Worm (Caenorhabditis elegans) whole organism, mixed stage, embryonic: Measurements from ENCODE around the gene pde-2.

Experiments
- M03D4.4 ChIP-seq: sonication (generic microtip); optimal IDR thresholded peaks from 2 replicates; lab custom pipeline; 2017; ENCODE audit warnings: mild to moderate bottlenecking, missing genetic modification characterization, missing compliant biosample characterization
- bed-3 ChIP-seq: fragments of 200-800 bp; sonication (Bioruptor generic); optimal IDR thresholded peaks from 3 replicates; lab custom pipeline; 2018; ENCODE audit warnings: mild to moderate bottlenecking, missing genetic modification characterization, moderate library complexity, missing compliant biosample characterization
- ceh-39 ChIP-seq: fragments of 150-350 bp; optimal IDR thresholded peaks from 2 replicates; lab custom pipeline; 2014; ENCODE audit warnings: missing biosample characterization, missing genetic modification characterization
- ceh-43 ChIP-seq: fragments of 200-800 bp; sonication (Bioruptor generic); optimal IDR thresholded peaks from 2 replicates; lab custom pipeline; 2018; ENCODE audit warnings: mild to moderate bottlenecking, missing genetic modification characterization, moderate library complexity, missing compliant biosample characterization
- ceh-83 ChIP-seq: fragments of 200-800 bp; sonication (Bioruptor generic); optimal IDR thresholded peaks from 2 replicates; lab custom pipeline; 2018; ENCODE audit warnings: mild to moderate bottlenecking, missing genetic modification characterization, missing compliant biosample characterization
- ces-1 ChIP-seq: fragments of 150-350 bp; optimal IDR thresholded peaks from 2 replicates; lab custom pipeline; 2014; ENCODE audit warnings: missing biosample characterization, missing genetic modification reagents, missing genetic modification characterization
- cnd-1 ChIP-seq: fragments of 200-800 bp; sonication (Bioruptor generic); optimal IDR thresholded peaks from 2 replicates; lab custom pipeline; 2018; ENCODE audit warnings: mild to moderate bottlenecking, missing genetic modification characterization, missing compliant biosample characterization
- drap-1 ChIP-seq: fragments of 200-800 bp; sonication (Bioruptor generic); optimal IDR thresholded peaks from 3 replicates; lab custom pipeline; 2018; ENCODE audit warnings: mild to moderate bottlenecking, missing genetic modification characterization, missing compliant biosample characterization
- elt-3 ChIP-seq: fragments of 150-350 bp; optimal IDR thresholded peaks from 2 replicates; lab custom pipeline; 2014; ENCODE audit warnings: missing biosample characterization, missing genetic modification characterization
- flh-1 ChIP-seq: fragments of 200-800 bp; sonication (Bioruptor generic); optimal IDR thresholded peaks from 2 replicates; lab custom pipeline; 2018; ENCODE audit warnings: mild to moderate bottlenecking, missing genetic modification characterization, moderate library complexity, missing compliant biosample characterization
- ham-2 ChIP-seq: fragments of 200-800 bp; sonication (Bioruptor generic); optimal IDR thresholded peaks from 2 replicates; lab custom pipeline; 2018; ENCODE audit warnings: mild to moderate bottlenecking, missing genetic modification characterization, missing compliant biosample characterization
- hlh-1 ChIP-seq: fragments of 150-350 bp; optimal IDR thresholded peaks from 2 replicates; lab custom pipeline; 2014; ENCODE audit warnings: missing biosample characterization, missing genetic modification reagents, missing genetic modification characterization
- lin-13 ChIP-seq: fragments of 150-350 bp; optimal IDR thresholded peaks from 2 replicates; lab custom pipeline; 2014; ENCODE audit warnings: missing biosample characterization, missing genetic modification characterization
- lin-32 ChIP-seq: fragments of 200-800 bp; sonication (Bioruptor generic); optimal IDR thresholded peaks from 2 replicates; lab custom pipeline; 2018; ENCODE audit warnings: mild to moderate bottlenecking, missing genetic modification characterization, missing compliant biosample characterization
- lsy-2 ChIP-seq: fragments of 150-350 bp; optimal IDR thresholded peaks from 2 replicates; lab custom pipeline; 2014; ENCODE audit warnings: missing biosample characterization, missing genetic modification characterization
- mab-5 ChIP-seq: fragments of 150-350 bp; optimal IDR thresholded peaks from 2 replicates; lab custom pipeline; 2014; ENCODE audit warnings: missing biosample characterization, missing genetic modification characterization
- mep-1 ChIP-seq: fragments of 150-350 bp; optimal IDR thresholded peaks from 2 replicates; lab custom pipeline; 2017; ENCODE audit warnings: missing biosample characterization, missing genetic modification reagents, missing genetic modification characterization, inconsistent platforms
- mls-2 ChIP-seq: sonication (generic microtip); optimal IDR thresholded peaks from 2 replicates; lab custom pipeline; 2016; ENCODE audit warnings: mild to moderate bottlenecking, missing genetic modification characterization, moderate library complexity, missing compliant biosample characterization
- nhr-12 ChIP-seq: fragments of 150-350 bp; optimal IDR thresholded peaks from 2 replicates; lab custom pipeline; 2014; ENCODE audit warnings: missing biosample characterization, missing genetic modification characterization
- nhr-2 ChIP-seq: fragments of 150-350 bp; optimal IDR thresholded peaks from 2 replicates; lab custom pipeline; 2014; ENCODE audit warnings: missing biosample characterization, missing genetic modification characterization
- nhr-237 ChIP-seq: fragments of 150-350 bp; optimal IDR thresholded peaks from 2 replicates; lab custom pipeline; 2014; ENCODE audit warnings: missing biosample characterization, missing genetic modification characterization
- nhr-28 ChIP-seq: fragments of 150-350 bp; optimal IDR thresholded peaks from 2 replicates; lab custom pipeline; 2014; ENCODE audit warnings: missing biosample characterization, missing genetic modification characterization
- nhr-76 ChIP-seq: sonication (generic microtip); optimal IDR thresholded peaks from 2 replicates; lab custom pipeline; 2017; ENCODE audit warnings: missing biosample characterization, missing genetic modification characterization
- pha-4 ChIP-seq: fragments of 150-350 bp; optimal IDR thresholded peaks from 2 replicates; lab custom pipeline; 2018; ENCODE audit warnings: missing biosample characterization, missing genetic modification reagents, missing genetic modification characterization
- snpc-4 ChIP-seq: fragments of 150-350 bp; optimal IDR thresholded peaks from 2 replicates; lab custom pipeline; 2014; ENCODE audit warnings: missing biosample characterization, missing genetic modification characterization
- sptf-1 ChIP-seq: sonication (generic microtip); optimal IDR thresholded peaks from 2 replicates; lab custom pipeline; 2017; ENCODE audit warnings: mild to moderate bottlenecking, missing genetic modification characterization, moderate library complexity, missing compliant biosample characterization
- tbx-8 ChIP-seq: fragments of 200-800 bp; sonication (Bioruptor generic); optimal IDR thresholded peaks from 2 replicates; lab custom pipeline; 2018; ENCODE audit warnings: mild to moderate bottlenecking, missing genetic modification characterization, moderate library complexity, missing compliant biosample characterization
- unc-39 ChIP-seq: fragments of 150-350 bp; optimal IDR thresholded peaks from 2 replicates; lab custom pipeline; 2014; ENCODE audit warnings: missing biosample characterization, missing genetic modification characterization
- unc-62 ChIP-seq: fragments of 150-350 bp; optimal IDR thresholded peaks from 2 replicates; lab custom pipeline; 2014; ENCODE audit warnings: missing biosample characterization, missing genetic modification reagents, missing genetic modification characterization
- zip-8 ChIP-seq: fragments of 150-350 bp; optimal IDR thresholded peaks from 2 replicates; lab custom pipeline; 2014; ENCODE audit warnings: missing biosample characterization, missing genetic modification characterization
- ztf-11 ChIP-seq: fragments of 150-350 bp; optimal IDR thresholded peaks from 2 replicates; lab custom pipeline; 2014; ENCODE audit warnings: missing biosample characterization, missing genetic modification characterization

pde-2 gene

ce11 chrIII:8981847-8982479 is at the start of gene pde-2:
TSS of gene pde-2 (minus strand) at chrIII:8981897.
- TF ChIP-seq mls-2 (no peak), M03D4.4 (no peak), unc-39 (tag; lab: Kevin White, UChicago) (no peak), ces-1 (GFP tag; lab: Kevin White, UChicago) (peak; percentile 97), lsy-2 (tag; lab: Kevin White, UChicago) (peak; percentile 29)

DNA sequence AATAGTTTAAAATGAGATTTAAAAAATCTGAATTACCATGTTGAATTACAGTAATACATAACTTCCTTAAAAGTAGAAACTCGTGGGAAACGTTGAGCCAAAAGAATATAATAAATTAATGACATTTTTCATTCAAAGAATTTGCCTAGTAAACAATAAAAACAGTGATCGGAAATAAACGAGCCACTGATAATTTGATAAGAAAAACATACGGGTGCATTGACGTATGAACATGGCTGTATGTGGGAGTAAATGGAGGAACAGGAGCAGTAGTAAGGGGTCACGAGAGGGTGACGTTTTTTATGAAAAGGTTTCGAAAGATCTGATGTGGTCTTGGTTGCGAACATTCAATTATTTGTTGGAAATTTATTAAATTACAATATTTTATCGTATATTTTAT is 49.1 kb upstream of the pde-2 start:
- TF ChIP-seq nhr-76 (tag; lab: Kevin White, UChicago) (no peak), pha-4 (tag; lab: Kevin White, UChicago) (no peak), ces-1 (GFP tag; lab: Kevin White, UChicago) (no peak), zip-8 (tag; lab: Kevin White, UChicago) (no peak), nhr-237 (tag; lab: Kevin White, UChicago) (no peak), lin-13 (tag; lab: Kevin White, UChicago) (no peak), lin-32 (GFP tag; lab: Kevin White, UChicago) (no peak), ham-2 (no peak), unc-62 (GFP tag; lab: Kevin White, UChicago) (no peak), nhr-28 (no peak), nhr-2 (tag; lab: Kevin White, UChicago) (no peak), flh-1 (no peak), M03D4.4 (no peak), sptf-1 (no peak), elt-3 (tag; lab: Kevin White, UChicago) (no peak), nhr-12 (tag; lab: Kevin White, UChicago) (no peak)

ce11 chrIII:9026951-9027350 is 45.3 kb upstream of the pde-2 start, which contains the start of gene F59B2.13:
TSS of gene F59B2.13 (minus strand) at chrIII:9027051.
- no peak for TF ChIP-seq tbx-8
- TF ChIP-seq hlh-1 (tag; lab: Kevin White, UChicago), result no peak
- no peak for TF ChIP-seq unc-39 (tag; lab: Kevin White, UChicago)
- no peak for TF ChIP-seq flh-1
- TF ChIP-seq ceh-43 (GFP tag; lab: Kevin White, UChicago), result no peak

DNA sequence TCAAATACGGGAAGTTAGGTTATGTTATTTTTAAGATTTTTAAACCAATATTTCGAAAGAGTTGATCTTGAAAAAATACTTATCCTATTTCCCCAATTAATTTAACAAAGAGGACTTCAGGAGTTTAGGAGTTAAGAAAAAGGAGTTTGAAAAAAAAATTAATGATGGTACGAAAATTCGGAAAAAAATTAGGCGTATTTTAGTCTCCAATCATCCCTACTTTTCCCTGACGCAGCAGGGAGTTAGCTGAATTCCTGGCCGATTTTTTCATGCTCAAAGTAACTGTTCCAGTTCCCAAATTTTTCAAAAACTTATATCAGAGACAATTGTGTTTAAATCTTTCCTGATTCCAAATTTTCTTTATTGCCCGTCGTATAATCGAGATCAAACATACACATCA is 41.9 kb upstream of the pde-2 start:
- TF ChIP-seq mls-2, result no peak
- TF ChIP-seq snpc-4 (tag; lab: Kevin White, UChicago), result no peak
- TF ChIP-seq hlh-1 (tag; lab: Kevin White, UChicago), result no peak
- TF ChIP-seq nhr-237 (tag; lab: Kevin White, UChicago), result no peak
- TF ChIP-seq ham-2, result no peak
- TF ChIP-seq ceh-43 (GFP tag; lab: Kevin White, UChicago), result no peak
- no peak for TF ChIP-seq ces-1 (GFP tag; lab: Kevin White, UChicago)
- TF ChIP-seq nhr-28, result no peak
- no peak for TF ChIP-seq cnd-1 (tag; lab: Kevin White, UChicago)
- no peak for TF ChIP-seq flh-1
- no peak for TF ChIP-seq mep-1 (tag; lab: Kevin White, UChicago)
- TF ChIP-seq unc-62 (GFP tag; lab: Kevin White, UChicago), result no peak
- TF ChIP-seq unc-39 (tag; lab: Kevin White, UChicago), result no peak
- no peak for TF ChIP-seq mab-5 (tag; lab: Kevin White, UChicago)
- TF ChIP-seq nhr-12 (tag; lab: Kevin White, UChicago), result no peak
- no peak for TF ChIP-seq drap-1 (GFP tag; lab: Kevin White, UChicago)
- TF ChIP-seq elt-3 (tag; lab: Kevin White, UChicago), result no peak
- TF ChIP-seq bed-3 (GFP tag; lab: Kevin White, UChicago), result no peak
- no peak for TF ChIP-seq ceh-39 (tag; lab: Kevin White, UChicago)
- TF ChIP-seq ztf-11 (tag; lab: Kevin White, UChicago), result no peak

DNA sequence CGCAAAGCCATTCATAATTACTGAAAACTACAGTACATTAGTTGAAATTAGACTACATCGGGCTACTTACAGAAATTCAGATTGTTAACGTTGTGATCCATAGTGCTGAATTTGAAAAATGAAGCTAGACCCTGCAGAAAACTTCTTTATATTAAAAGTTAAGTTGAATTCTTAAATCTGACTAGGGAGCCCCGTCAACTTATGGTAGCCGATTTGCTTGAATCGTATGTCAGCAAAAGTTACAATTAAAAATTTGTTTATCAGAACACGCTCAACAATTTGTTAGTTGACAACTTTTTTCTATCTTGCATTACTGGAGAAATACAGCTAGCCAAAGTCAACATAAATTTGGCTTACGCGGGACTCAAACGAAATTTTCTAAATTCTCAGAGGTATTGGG is 40.8 kb upstream of the pde-2 start, which contains the start of gene F59B2.14:
Gene F59B2.14 (minus strand): TSS at position 101 of the 400 bp plus-strand sequence.
- TF ChIP-seq ham-2 (no peak), ztf-11 (tag; lab: Kevin White, UChicago) (no peak), cnd-1 (tag; lab: Kevin White, UChicago) (no peak), mab-5 (tag; lab: Kevin White, UChicago) (no peak), nhr-28 (no peak), ceh-83 (GFP tag; lab: Kevin White, UChicago) (no peak)
